Fruit fly (Drosophila melanogaster): ENCODE measurements around the gene kek6.

Gene kek6

DNA sequence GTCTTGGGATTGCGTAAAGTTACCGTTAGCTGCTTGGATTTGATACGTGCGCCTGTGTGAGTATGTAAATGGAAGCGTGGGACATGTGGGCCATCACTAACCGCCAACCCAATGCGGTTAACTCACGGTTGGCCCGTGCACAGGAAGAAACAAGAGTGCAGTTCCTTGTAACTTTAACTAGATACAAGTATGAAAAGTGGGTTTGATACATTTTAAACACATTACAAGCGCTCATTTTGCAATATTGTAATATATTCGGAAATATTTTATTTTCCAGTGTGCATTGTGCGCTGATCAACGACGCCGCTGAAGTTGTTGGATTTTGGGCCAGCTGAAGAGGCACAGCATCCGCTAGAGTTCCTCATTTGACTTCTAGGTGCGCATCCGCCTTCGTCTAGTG, 65.8 kb downstream of the kek6 start:
- peak; percentile 10 for TF ChIP-seq ey (GFP tag; optimal IDR thresholded peaks at IDR 0.05)
- no peak for TF ChIP-seq rgr (GFP tag; optimal IDR thresholded peaks at IDR 0.05)
- TF ChIP-seq foxo (GFP tag; optimal IDR thresholded peaks at IDR 0.05), result peak in 1 of 2 experiments; percentile 21
- no peak for TF ChIP-seq dl (GFP tag; optimal IDR thresholded peaks at IDR 0.05; ENCODE audit: insufficient read depth in 1 of 2, partially characterized antibody in 2 of 2)
- TF ChIP-seq br (GFP tag; optimal IDR thresholded peaks at IDR 0.05), result no peak
- no peak for TF ChIP-seq brk (GFP tag; optimal IDR thresholded peaks at IDR 0.05)
- TF ChIP-seq Hnf4 (GFP tag; optimal IDR thresholded peaks at IDR 0.05), result no peak
- TF ChIP-seq HLH106 (tag; optimal IDR thresholded peaks at IDR 0.05), result no peak
- TF ChIP-seq Myc (optimal IDR thresholded peaks at IDR 0.05), result no peak
- TF ChIP-seq usp (GFP tag; optimal IDR thresholded peaks at IDR 0.05), result no peak
- TF ChIP-seq psq (GFP tag; optimal IDR thresholded peaks at IDR 0.05), result no peak
- TF ChIP-seq sage (GFP tag; optimal IDR thresholded peaks at IDR 0.05), result no peak
- peak; percentile 21 for TF ChIP-seq fru (GFP tag; optimal IDR thresholded peaks at IDR 0.05)
- no peak for TF ChIP-seq N (GFP tag; optimal IDR thresholded peaks at IDR 0.05)
- TF ChIP-seq Hr78 (GFP tag; optimal IDR thresholded peaks at IDR 0.05), result no peak
- no peak for TF ChIP-seq Dif (GFP tag; optimal IDR thresholded peaks at IDR 0.05; ENCODE audit: partially characterized antibody)
- no peak for TF ChIP-seq Mio (GFP tag; optimal IDR thresholded peaks at IDR 0.05)
- TF ChIP-seq Jra (GFP tag; optimal IDR thresholded peaks at IDR 0.05), result no peak
- TF ChIP-seq Rel (GFP tag; optimal IDR thresholded peaks at IDR 0.05), result no peak
- TF ChIP-seq Rel (tag; optimal IDR thresholded peaks at IDR 0.05), result no peak
- TF ChIP-seq woc (GFP tag; optimal IDR thresholded peaks at IDR 0.05), result no peak
- peak; percentile 29 for TF ChIP-seq h (GFP tag; optimal IDR thresholded peaks at IDR 0.05)
- TF ChIP-seq CG9705 (GFP tag; optimal IDR thresholded peaks at IDR 0.05), result no peak
- TF ChIP-seq lola (GFP tag; optimal IDR thresholded peaks at IDR 0.05), result no peak
- no peak for TF ChIP-seq GATAd (GFP tag; optimal IDR thresholded peaks at IDR 0.05)
- TF ChIP-seq Hr83 (GFP tag; optimal IDR thresholded peaks at IDR 0.05; ENCODE audit: poor library complexity, severe bottlenecking), result no peak
- no peak for TF ChIP-seq Vsx2 (GFP tag; optimal IDR thresholded peaks at IDR 0.05; ENCODE audit: partially characterized antibody)
- no peak for TF ChIP-seq dsf (GFP tag; optimal IDR thresholded peaks at IDR 0.05; ENCODE audit: borderline replicate concordance)
- TF ChIP-seq Abd-B (GFP tag; optimal IDR thresholded peaks at IDR 0.05), result no peak
- no peak for TF ChIP-seq CG32264 (GFP tag; optimal IDR thresholded peaks at IDR 0.05)
- TF ChIP-seq sv (GFP tag; optimal IDR thresholded peaks at IDR 0.05), result no peak

- TF ChIP-seq Sp1 (GFP tag; optimal IDR thresholded peaks at IDR 0.05) (peak; percentile 16), brk (GFP tag; optimal IDR thresholded peaks at IDR 0.05) (no peak), tai (GFP tag; optimal IDR thresholded peaks at IDR 0.05) (no peak), CrebA (GFP tag; optimal IDR thresholded peaks at IDR 0.05; ENCODE audit: borderline replicate concordance) (peak; percentile 62), Dfd (GFP tag; optimal IDR thresholded peaks at IDR 0.05) (no peak), jim (GFP tag; optimal IDR thresholded peaks at IDR 0.05) (no peak), Rel (GFP tag; optimal IDR thresholded peaks at IDR 0.05) (no peak), Rel (tag; optimal IDR thresholded peaks at IDR 0.05) (peak; percentile 79), h (GFP tag; optimal IDR thresholded peaks at IDR 0.05) (peak; percentile 34), sv (GFP tag; optimal IDR thresholded peaks at IDR 0.05) (no peak), Myc (optimal IDR thresholded peaks at IDR 0.05) (no peak), Abd-B (GFP tag; optimal IDR thresholded peaks at IDR 0.05) (no peak), foxo (GFP tag; optimal IDR thresholded peaks at IDR 0.05) (peak in 1 of 2 experiments; percentile 35), usp (GFP tag; optimal IDR thresholded peaks at IDR 0.05) (no peak), woc (GFP tag; optimal IDR thresholded peaks at IDR 0.05) (no peak), Hr83 (GFP tag; optimal IDR thresholded peaks at IDR 0.05; ENCODE audit: poor library complexity, severe bottlenecking) (no peak), Vsx2 (GFP tag; optimal IDR thresholded peaks at IDR 0.05; ENCODE audit: partially characterized antibody) (no peak), dmrt93B (GFP tag; optimal IDR thresholded peaks at IDR 0.05) (no peak), dsf (GFP tag; optimal IDR thresholded peaks at IDR 0.05; ENCODE audit: borderline replicate concordance) (no peak), rgr (GFP tag; optimal IDR thresholded peaks at IDR 0.05) (peak; percentile 2), Jra (GFP tag; optimal IDR thresholded peaks at IDR 0.05) (no peak), ey (GFP tag; optimal IDR thresholded peaks at IDR 0.05) (peak; percentile 3), HLH106 (tag; optimal IDR thresholded peaks at IDR 0.05) (peak; percentile 47), sage (GFP tag; optimal IDR thresholded peaks at IDR 0.05) (no peak), OdsH (GFP tag; optimal IDR thresholded peaks at IDR 0.05) (peak; percentile 3), Hnf4 (GFP tag; optimal IDR thresholded peaks at IDR 0.05) (peak; percentile 4), Mio (GFP tag; optimal IDR thresholded peaks at IDR 0.05) (no peak), lola (GFP tag; optimal IDR thresholded peaks at IDR 0.05) (no peak), GATAd (GFP tag; optimal IDR thresholded peaks at IDR 0.05) (no peak), br (GFP tag; optimal IDR thresholded peaks at IDR 0.05) (peak; percentile 24), CG32264 (GFP tag; optimal IDR thresholded peaks at IDR 0.05) (no peak), dl (GFP tag; optimal IDR thresholded peaks at IDR 0.05; ENCODE audit: insufficient read depth in 1 of 2, partially characterized antibody in 2 of 2) (peak; percentile 90 to 92), Hr78 (GFP tag; optimal IDR thresholded peaks at IDR 0.05) (no peak), psq (GFP tag; optimal IDR thresholded peaks at IDR 0.05) (peak; percentile 28), pan (optimal IDR thresholded peaks at IDR 0.05) (no peak), CG9705 (GFP tag; optimal IDR thresholded peaks at IDR 0.05) (no peak), fru (GFP tag; optimal IDR thresholded peaks at IDR 0.05) (peak; percentile 31), Dif (GFP tag; optimal IDR thresholded peaks at IDR 0.05; ENCODE audit: partially characterized antibody) (peak; percentile 94), N (GFP tag; optimal IDR thresholded peaks at IDR 0.05) (no peak)
Measured at dm6 chr3R:31688671-31689642, 67.0 kb downstream of the kek6 start.
